Fruit fly (Drosophila melanogaster): ENCODE results near the gene CG15458.

- no peak for TF ChIP-seq sens (GFP tag)
- TF ChIP-seq CG3281 (GFP tag; optimal IDR thresholded peaks at IDR 0.05): no peak
- TF ChIP-seq CG17912 (GFP tag; optimal IDR thresholded peaks at IDR 0.05): no peak
- TF ChIP-seq CG15601 (tag; optimal IDR thresholded peaks at IDR 0.05): no peak
Observed at dm6 chrX:20423158-20423557, 9.2 kb upstream of the CG15458 start.

Measured in whole organism, embryonic.